Fruit fly (Drosophila melanogaster): ENCODE data around the gene mRpL14.

mRpL14 gene

DNA sequence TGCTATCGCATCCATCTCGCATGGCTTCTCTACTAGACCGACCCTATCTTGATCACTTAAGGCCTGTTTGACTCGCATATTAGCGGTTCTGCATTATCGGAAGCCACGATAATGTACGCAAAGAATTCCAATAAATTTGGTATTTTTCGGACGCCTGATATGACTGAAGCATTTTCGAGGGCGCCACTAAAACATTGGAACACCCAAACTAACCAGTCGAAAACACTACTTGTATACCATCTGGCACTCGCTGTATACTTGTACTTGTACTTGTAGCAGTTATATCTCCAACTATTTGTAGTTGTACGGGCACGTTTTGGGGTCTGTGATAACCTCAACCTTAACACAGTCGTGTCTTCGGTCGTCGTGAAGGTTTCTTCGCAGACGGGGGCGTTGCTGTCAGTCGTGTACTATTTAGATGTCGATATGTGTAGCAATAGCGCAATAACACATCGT, 11.1 kb upstream of the mRpL14 start:
- TF ChIP-seq Sox102F (GFP tag; optimal IDR thresholded peaks at IDR 0.05) (no peak), CG11762 (GFP tag; optimal IDR thresholded peaks at IDR 0.05; ENCODE audit: insufficient read depth) (no peak), Eip78C (GFP tag) (no peak), CG32006 (GFP tag; optimal IDR thresholded peaks at IDR 0.05) (no peak), Hr38 (GFP tag; optimal IDR thresholded peaks at IDR 0.05) (no peak), lz (GFP tag; optimal IDR thresholded peaks at IDR 0.05) (no peak), Hr39 (GFP tag; optimal IDR thresholded peaks at IDR 0.05) (no peak), salr (GFP tag; optimal IDR thresholded peaks at IDR 0.05) (no peak), Blimp-1 (GFP tag; optimal IDR thresholded peaks at IDR 0.05) (no peak), CG6854 (GFP tag; optimal IDR thresholded peaks at IDR 0.05) (no peak), esn (GFP tag; optimal IDR thresholded peaks at IDR 0.05) (no peak), Sox14 (GFP tag; optimal IDR thresholded peaks at IDR 0.05) (no peak), CG11902 (GFP tag; optimal IDR thresholded peaks at IDR 0.05) (no peak), Ets96B (tag; optimal IDR thresholded peaks at IDR 0.05) (no peak), CG6276 (GFP tag; optimal IDR thresholded peaks at IDR 0.05) (no peak), CG34406 (GFP tag; optimal IDR thresholded peaks at IDR 0.05) (no peak), Met (GFP tag; optimal IDR thresholded peaks at IDR 0.05) (no peak), CG4318 (GFP tag; optimal IDR thresholded peaks at IDR 0.05) (no peak)

DNA sequence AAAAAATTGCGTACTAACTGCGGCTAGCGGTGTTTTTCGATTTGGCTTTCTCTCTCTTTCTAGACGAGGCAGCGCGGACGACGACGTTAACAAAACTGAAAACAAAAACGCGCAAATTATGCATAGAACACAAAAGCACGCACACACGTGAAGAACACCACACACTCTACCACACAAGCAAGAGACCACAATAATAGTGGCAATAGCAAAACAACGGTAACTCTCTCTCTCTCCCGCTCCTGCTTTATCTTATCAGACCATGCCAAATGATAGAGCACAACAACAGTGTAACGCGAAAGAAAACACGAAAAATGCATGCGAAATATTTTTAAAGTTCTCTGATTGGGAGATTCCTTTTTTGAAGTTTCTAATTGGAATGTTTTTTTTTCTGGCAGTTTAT, 9.7 kb upstream of the mRpL14 start:
- no peak for TF ChIP-seq Sox14 (GFP tag; optimal IDR thresholded peaks at IDR 0.05)
- TF ChIP-seq svp (GFP tag), result no peak
- TF ChIP-seq CG1621 (tag; optimal IDR thresholded peaks at IDR 0.05), result no peak
- TF ChIP-seq acj6 (GFP tag; optimal IDR thresholded peaks at IDR 0.05), result no peak
- no peak for TF ChIP-seq Hr4 (GFP tag; optimal IDR thresholded peaks at IDR 0.05)
- no peak for TF ChIP-seq Gug (GFP tag; IDR thresholded peaks at IDR 0.05)
- no peak for TF ChIP-seq topi (GFP tag; optimal IDR thresholded peaks at IDR 0.05)
- no peak for TF ChIP-seq cyc (GFP tag; optimal IDR thresholded peaks at IDR 0.05)
- no peak for TF ChIP-seq CG7368 (GFP tag; optimal IDR thresholded peaks at IDR 0.05)
- no peak for TF ChIP-seq CG6276 (GFP tag; optimal IDR thresholded peaks at IDR 0.05)
- no peak for TF ChIP-seq Sox15 (GFP tag; optimal IDR thresholded peaks at IDR 0.05)
- no peak for TF ChIP-seq CG11762 (GFP tag; optimal IDR thresholded peaks at IDR 0.05; ENCODE audit: insufficient read depth)
- no peak for TF ChIP-seq CG6163 (GFP tag; IDR thresholded peaks at IDR 0.05)
- TF ChIP-seq CG34406 (GFP tag; optimal IDR thresholded peaks at IDR 0.05), result no peak
- no peak for TF ChIP-seq CG31627 (GFP tag; optimal IDR thresholded peaks at IDR 0.05)
- no peak for TF ChIP-seq CG6854 (GFP tag; optimal IDR thresholded peaks at IDR 0.05)

DNA sequence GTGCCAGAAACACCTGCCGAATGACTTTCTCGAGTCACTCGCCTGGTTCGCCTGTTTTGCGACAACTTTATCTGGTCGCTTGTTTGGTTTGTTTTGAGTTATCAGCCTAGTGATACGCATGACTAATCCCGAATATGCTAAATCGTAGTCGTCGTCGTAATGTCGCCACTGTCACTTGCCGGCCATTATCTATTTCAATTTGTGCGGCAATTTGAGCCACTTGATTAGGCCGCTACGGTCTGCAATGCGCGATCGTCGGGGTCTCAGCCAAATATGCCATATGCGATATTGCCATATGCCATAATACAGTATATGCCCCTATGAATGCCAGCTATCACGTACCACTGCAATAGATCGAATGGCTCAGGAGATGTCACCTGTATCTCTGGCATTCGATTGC, 8.4 kb upstream of the mRpL14 start:
- TF ChIP-seq CG9139 (GFP tag; optimal IDR thresholded peaks at IDR 0.05), result no peak
- TF ChIP-seq Smox (GFP tag; optimal IDR thresholded peaks at IDR 0.05), result no peak
- TF ChIP-seq acj6 (GFP tag; optimal IDR thresholded peaks at IDR 0.05), result no peak
- peak; percentile 66 for TF ChIP-seq vri (GFP tag; optimal IDR thresholded peaks at IDR 0.05)
- peak; percentile 28 for TF ChIP-seq svp (GFP tag)

DNA sequence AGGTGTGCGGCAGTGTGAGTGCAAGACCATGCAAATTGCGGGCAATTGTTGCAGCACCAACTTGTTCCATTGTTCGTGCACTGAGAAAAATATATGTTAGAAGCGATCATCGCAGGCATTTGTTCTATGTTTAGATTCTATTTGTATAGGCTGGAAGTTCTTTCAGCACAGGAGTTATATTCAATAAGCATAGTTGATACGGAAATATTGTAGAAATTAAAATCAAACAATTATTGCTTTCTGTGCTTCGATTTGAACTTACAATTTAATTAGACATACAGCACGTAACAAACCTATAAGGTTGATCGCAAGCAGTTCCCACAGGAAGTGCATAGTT, 5.7 kb upstream of the mRpL14 start:
- TF ChIP-seq CG6854 (GFP tag; optimal IDR thresholded peaks at IDR 0.05) (no peak), CG6163 (GFP tag; IDR thresholded peaks at IDR 0.05) (peak; percentile 60; the same call in 2 of the 3 replicates), Sox102F (GFP tag; optimal IDR thresholded peaks at IDR 0.05) (no peak), Smox (GFP tag; optimal IDR thresholded peaks at IDR 0.05) (no peak), ss (GFP tag; optimal IDR thresholded peaks at IDR 0.05) (no peak), CG15336 (GFP tag; IDR thresholded peaks at IDR 0.05) (peak; percentile 68), CG11902 (GFP tag; optimal IDR thresholded peaks at IDR 0.05) (no peak), CG4318 (GFP tag; optimal IDR thresholded peaks at IDR 0.05) (no peak), CG6808 (GFP tag; optimal IDR thresholded peaks at IDR 0.05) (no peak), Met (GFP tag; optimal IDR thresholded peaks at IDR 0.05) (no peak), Hr4 (GFP tag; optimal IDR thresholded peaks at IDR 0.05) (no peak), OdsH (GFP tag; optimal IDR thresholded peaks at IDR 0.05) (no peak), CG9139 (GFP tag; optimal IDR thresholded peaks at IDR 0.05) (no peak), CG1621 (tag; optimal IDR thresholded peaks at IDR 0.05) (no peak), spab (GFP tag; optimal IDR thresholded peaks at IDR 0.05) (no peak), CG16779 (tag; optimal IDR thresholded peaks at IDR 0.05) (no peak), Eip75B (GFP tag; optimal IDR thresholded peaks at IDR 0.05) (no peak), achi (GFP tag; optimal IDR thresholded peaks at IDR 0.05) (no peak), CG8119 (GFP tag; IDR thresholded peaks at IDR 0.05) (peak; percentile 27; the same call in 1 of the 3 replicates), svp (GFP tag) (peak; percentile 36), CG8632 (GFP tag; optimal IDR thresholded peaks at IDR 0.05) (no peak), CG32006 (GFP tag; optimal IDR thresholded peaks at IDR 0.05) (no peak), CG11294 (GFP tag; IDR thresholded peaks at IDR 0.05) (peak; percentile 43; the same call in 1 of the 2 replicates), net (GFP tag; optimal IDR thresholded peaks at IDR 0.05) (no peak), Ets96B (tag; optimal IDR thresholded peaks at IDR 0.05) (no peak), Sox15 (GFP tag; optimal IDR thresholded peaks at IDR 0.05) (no peak), CG3032 (tag; optimal IDR thresholded peaks at IDR 0.05) (no peak), eg (GFP tag; IDR thresholded peaks at IDR 0.05) (peak; percentile 81)
